Worm (Caenorhabditis elegans) whole organism, L4 larva: ENCODE measurements around the gene arl-5.

Experiments used
- F26F4.8 ChIP-seq: fragments of 200-800 bp; sonication (Bioruptor generic); conservative IDR thresholded peaks from 2 replicates; pipeline ENCODE4 v1.3.6; 2022; ENCODE audit warnings: missing genetic modification characterization, missing compliant biosample characterization
- F37D6.2 ChIP-seq: sonication (generic microtip); optimal IDR thresholded peaks from 2 replicates; lab custom pipeline; 2016; ENCODE audit warnings: mild to moderate bottlenecking, missing genetic modification characterization, missing compliant biosample characterization
- F44E2.7 ChIP-seq: fragments of 200-800 bp; sonication (Bioruptor generic); IDR thresholded peaks from 2 replicates; pipeline ENCODE4 v2.1.2; 2022; ENCODE audit warnings: missing genetic modification characterization, missing compliant biosample characterization
- T20F7.1 ChIP-seq: fragments of 200-800 bp; sonication (Bioruptor generic); optimal IDR thresholded peaks from 2 replicates; lab custom pipeline; 2018; ENCODE audit warnings: mild to moderate bottlenecking, missing genetic modification characterization, missing compliant biosample characterization
- Y75B8A.6 ChIP-seq: fragments of 200-800 bp; sonication (Bioruptor generic); IDR thresholded peaks from 2 replicates; pipeline ENCODE4 v1.3.6; 2022; ENCODE audit warnings: missing genetic modification reagents, missing genetic modification characterization, missing compliant biosample characterization
- ZK337.2 ChIP-seq: fragments of 200-800 bp; sonication (Bioruptor generic); IDR thresholded peaks from 2 replicates; pipeline ENCODE4 v1.3.6; 2022; ENCODE audit warnings: missing genetic modification reagents, missing genetic modification characterization, missing compliant biosample characterization
- aha-1 ChIP-seq: fragments of 150-350 bp; peaks from one replicate; lab custom pipeline; 2014; ENCODE audit warnings: missing biosample characterization, missing genetic modification characterization
- ceh-20 ChIP-seq: fragments of 200-800 bp; sonication (Bioruptor generic); IDR thresholded peaks from 2 replicates; pipeline ENCODE4 v1.3.6; 2022; ENCODE audit warnings: missing genetic modification reagents, missing genetic modification characterization, missing compliant biosample characterization
- ceh-28 ChIP-seq: fragments of 150-350 bp; optimal IDR thresholded peaks from 2 replicates; lab custom pipeline; 2014; ENCODE audit warnings: missing biosample characterization, missing genetic modification reagents, missing genetic modification characterization
- ceh-32 ChIP-seq: sonication (generic microtip); optimal IDR thresholded peaks from 2 replicates; lab custom pipeline; 2016; ENCODE audit warnings: mild to moderate bottlenecking, missing genetic modification characterization, missing compliant biosample characterization; ENCODE audit not compliant: poor library complexity
- cey-2 ChIP-seq: sonication (generic microtip); optimal IDR thresholded peaks from 3 replicates; lab custom pipeline; 2017; ENCODE audit warnings: missing genetic modification characterization, mild to moderate bottlenecking, missing compliant biosample characterization, antibody characterized with exemption, borderline replicate concordance; ENCODE audit not compliant: insufficient read depth
- daf-12 ChIP-seq: fragments of 150-350 bp; optimal IDR thresholded peaks from 2 replicates; lab custom pipeline; 2014; ENCODE audit warnings: missing biosample characterization, missing genetic modification reagents, missing genetic modification characterization
- daf-16 ChIP-seq, 3 experiments: sonication (generic microtip); optimal IDR thresholded peaks; 2 replicates each; lab custom pipeline; 2016 to 2017; ENCODE audit warnings: missing genetic modification characterization in 3 of 3, missing genetic modification reagents in 3 of 3, mild to moderate bottlenecking in 2 of 3, missing compliant biosample characterization in 2 of 3, missing biosample characterization in 1 of 3, moderate library complexity in 1 of 3
- dpl-1 ChIP-seq: fragments of 150-350 bp; optimal IDR thresholded peaks from 2 replicates; lab custom pipeline; 2014; ENCODE audit warnings: missing biosample characterization, missing genetic modification reagents, missing genetic modification characterization
- fkh-10 ChIP-seq: fragments of 150-350 bp; optimal IDR thresholded peaks from 2 replicates; lab custom pipeline; 2014; ENCODE audit warnings: missing biosample characterization, missing genetic modification reagents, missing genetic modification characterization
- hif-1 ChIP-seq, 2 experiments: sonication (generic microtip); optimal IDR thresholded peaks; 2 replicates each; lab custom pipeline; 2016 to 2017; ENCODE audit warnings: missing compliant biosample characterization in 2 of 2, missing genetic modification characterization in 2 of 2, missing genetic modification reagents in 2 of 2, missing genotype in 2 of 2, mild to moderate bottlenecking in 1 of 2
- hmg-1.1 ChIP-seq: fragments of 200-800 bp; sonication (Bioruptor generic); IDR thresholded peaks from 2 replicates; pipeline ENCODE4 v1.3.6; 2022; ENCODE audit warnings: missing genetic modification reagents, missing genetic modification characterization, missing compliant biosample characterization
- lim-7 ChIP-seq: fragments of 200-800 bp; sonication (Bioruptor generic); IDR thresholded peaks from 2 replicates; pipeline ENCODE4 v1.3.6; 2022; ENCODE audit warnings: missing genetic modification characterization, missing compliant biosample characterization
- lin-13 ChIP-seq: fragments of 150-350 bp; optimal IDR thresholded peaks from 2 replicates; lab custom pipeline; 2014; ENCODE audit warnings: missing biosample characterization, missing genetic modification reagents, missing genetic modification characterization
- lin-38 ChIP-seq: fragments of 200-800 bp; sonication (Bioruptor generic); IDR thresholded peaks from 2 replicates; pipeline ENCODE4 v1.3.6; 2022; ENCODE audit warnings: missing genetic modification reagents, missing genetic modification characterization, missing compliant biosample characterization
- lsy-2 ChIP-seq, 2 experiments: fragments of 150-350 bp in 1 of 2; sonication (generic microtip) in 1 of 2; optimal IDR thresholded peaks; 2 replicates each; lab custom pipeline; 2014 to 2017; ENCODE audit warnings: missing biosample characterization in 2 of 2, missing genetic modification characterization in 2 of 2
- madf-5 ChIP-seq, 2 experiments: fragments of 200-800 bp; sonication (Bioruptor generic); IDR thresholded peaks; 2 replicates each; pipeline ENCODE4 v1.3.6; 2022; ENCODE audit warnings: missing compliant biosample characterization in 2 of 2, missing genetic modification characterization in 2 of 2
- madf-9 ChIP-seq: fragments of 200-800 bp; sonication (Bioruptor generic); conservative IDR thresholded peaks from 2 replicates; pipeline ENCODE4 v1.3.6; 2022; ENCODE audit warnings: missing genetic modification reagents, missing genetic modification characterization, missing compliant biosample characterization
- mes-2 ChIP-seq: sonication (generic microtip); optimal IDR thresholded peaks from 2 replicates; lab custom pipeline; 2016; ENCODE audit warnings: missing genotype, mild to moderate bottlenecking, missing genetic modification characterization, missing compliant biosample characterization; ENCODE audit not compliant: poor library complexity, severe bottlenecking
- nhr-237 ChIP-seq: sonication (generic microtip); optimal IDR thresholded peaks from 2 replicates; lab custom pipeline; 2017; ENCODE audit warnings: missing biosample characterization, missing genetic modification characterization
- nhr-48 ChIP-seq: sonication (generic microtip); optimal IDR thresholded peaks from 2 replicates; lab custom pipeline; 2016; ENCODE audit warnings: mild to moderate bottlenecking, missing genetic modification characterization, missing compliant biosample characterization
- pha-4 ChIP-seq, 2 experiments: fragments of 150-350 bp in 1 of 2; fragments of 200-800 bp in 1 of 2; sonication (Bioruptor generic) in 1 of 2; IDR thresholded peaks in 1 of 2; optimal IDR thresholded peaks in 1 of 2; 2 replicates each; pipeline versions ENCODE4 v1.3.6 to Lab custom; 2014 to 2022; ENCODE audit warnings: missing genetic modification characterization in 2 of 2, missing genetic modification reagents in 2 of 2, missing biosample characterization in 1 of 2, missing compliant biosample characterization in 1 of 2
- pqm-1 ChIP-seq: sonication (generic microtip); optimal IDR thresholded peaks from 2 replicates; lab custom pipeline; 2017; ENCODE audit warnings: missing biosample characterization, missing genetic modification characterization
- sdz-12 ChIP-seq: fragments of 200-800 bp; sonication (Bioruptor generic); optimal IDR thresholded peaks from 2 replicates; lab custom pipeline; 2018; ENCODE audit warnings: mild to moderate bottlenecking, missing genetic modification characterization, missing compliant biosample characterization
- skn-1 ChIP-seq: fragments of 150-350 bp; optimal IDR thresholded peaks from 2 replicates; lab custom pipeline; 2014; ENCODE audit warnings: missing biosample characterization, missing genetic modification characterization
- snpc-1.2 ChIP-seq: fragments of 200-800 bp; sonication (Bioruptor generic); IDR thresholded peaks from 2 replicates; pipeline ENCODE4 v1.3.6; 2022; ENCODE audit warnings: missing genetic modification reagents, missing genetic modification characterization, missing compliant biosample characterization
- snpc-4 ChIP-seq: fragments of 150-350 bp; optimal IDR thresholded peaks from 2 replicates; lab custom pipeline; 2014; ENCODE audit warnings: missing biosample characterization, missing genetic modification characterization
- spr-3 ChIP-seq: fragments of 200-800 bp; sonication (Bioruptor generic); optimal IDR thresholded peaks from 2 replicates; lab custom pipeline; 2018; ENCODE audit warnings: mild to moderate bottlenecking, missing genetic modification characterization, missing compliant biosample characterization
- tra-1 ChIP-seq: fragments of 200-800 bp; sonication (Bioruptor generic); IDR thresholded peaks from 2 replicates; pipeline ENCODE4 v1.3.6; 2022; ENCODE audit warnings: missing genetic modification reagents, missing genetic modification characterization, missing compliant biosample characterization
- unc-39 ChIP-seq: sonication (generic microtip); optimal IDR thresholded peaks from 2 replicates; lab custom pipeline; 2017; ENCODE audit warnings: missing biosample characterization, missing genetic modification characterization
- unc-62 ChIP-seq, 3 experiments: fragments of 150-350 bp in 1 of 3; sonication (generic microtip); optimal IDR thresholded peaks in 2 of 3; peaks in 1 of 3; 1 replicate in 1 of 3; 2 replicates in 2 of 3; lab custom pipeline; 2014 to 2017; ENCODE audit warnings: missing biosample characterization in 3 of 3, missing genetic modification characterization in 3 of 3, missing genetic modification reagents in 3 of 3, missing genotype in 1 of 3
- zag-1 ChIP-seq: fragments of 150-350 bp; optimal IDR thresholded peaks from 2 replicates; lab custom pipeline; 2014; ENCODE audit warnings: missing biosample characterization, missing genetic modification characterization
- zip-11 ChIP-seq: fragments of 200-800 bp; sonication (Bioruptor generic); IDR thresholded peaks from 2 replicates; pipeline ENCODE4 v1.3.6; 2022; ENCODE audit warnings: missing genetic modification characterization, missing compliant biosample characterization
- ztf-11 ChIP-seq: fragments of 150-350 bp; optimal IDR thresholded peaks from 2 replicates; lab custom pipeline; 2014; ENCODE audit warnings: missing biosample characterization, missing genetic modification characterization

Gene arl-5

DNA sequence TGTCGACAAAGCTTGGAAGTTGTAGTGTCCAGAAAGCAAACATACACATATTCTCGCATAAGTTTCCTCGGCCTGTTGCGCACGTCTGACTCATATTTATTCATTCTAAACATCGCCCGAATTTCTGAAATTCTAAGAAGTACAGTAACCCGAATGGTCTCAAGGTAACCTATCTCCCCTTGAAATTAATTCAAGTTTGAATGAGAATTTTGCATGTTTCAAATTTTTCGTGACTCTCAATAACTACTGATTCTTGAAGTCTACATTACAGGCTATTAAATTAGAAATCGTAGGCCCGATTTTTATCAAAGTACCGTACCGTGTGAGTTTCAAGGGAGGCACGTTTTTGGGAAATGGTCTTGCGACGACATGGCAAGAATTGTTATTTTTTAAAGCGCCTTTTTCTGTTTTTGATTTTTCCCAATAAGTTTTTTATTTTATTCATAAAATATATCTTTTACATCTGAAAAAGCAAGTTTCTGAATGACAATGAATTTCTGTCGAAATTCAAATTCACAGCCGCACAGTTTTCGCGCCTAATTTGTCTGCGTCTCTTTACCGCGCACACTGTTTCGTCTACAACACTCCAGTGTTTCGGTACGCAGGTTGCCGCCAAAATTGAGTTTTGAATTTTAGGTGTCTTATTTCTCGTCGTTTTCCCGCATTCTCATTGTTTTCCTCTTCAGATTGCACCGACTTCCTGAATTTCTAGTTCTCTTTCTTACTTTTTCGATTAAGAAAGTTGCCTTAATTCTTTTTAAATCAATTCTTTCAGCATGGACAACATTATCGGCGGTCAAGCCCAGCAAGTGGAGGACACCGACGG lies 29.2 kb upstream of the arl-5 start, which contains the start of the genes R10E11.9 and mcm-6 (continued):
- TF ChIP-seq tra-1 (no peak), unc-39 (tag; lab: Kevin White, UChicago) (no peak), pha-4 (GFP tag; IDR thresholded peaks at IDR 0.05; lab: Robert Waterston, UW) (no peak), pha-4 (tag; optimal IDR thresholded peaks at IDR 0.05; lab: Kevin White, UChicago) (no peak)

DNA sequence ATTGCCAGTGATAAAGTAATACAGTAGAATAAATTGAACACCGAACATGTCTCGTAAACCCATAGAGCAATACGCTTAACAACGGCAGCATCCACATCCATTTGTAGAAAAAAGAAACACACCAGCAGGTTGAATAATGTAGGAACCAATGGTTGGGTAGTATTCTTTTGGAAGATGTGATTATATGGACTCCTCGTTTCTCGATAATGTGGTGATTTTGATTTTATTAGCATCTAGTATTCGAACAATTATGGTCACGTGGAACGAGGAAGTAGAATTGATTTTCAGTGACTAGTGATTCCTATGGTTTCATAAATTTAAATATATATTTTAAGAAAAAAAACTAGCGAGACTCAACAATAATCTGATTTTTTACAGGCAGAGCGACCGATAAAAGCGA lies 26.6 kb upstream of the arl-5 start, which contains the start of gene srxa-10:
Gene srxa-10 (minus strand): TSS at position 101 of the 400 bp plus-strand sequence.
- no peak for TF ChIP-seq ZK337.2 (GFP tag; lab: Robert Waterston, UW)
- no peak for TF ChIP-seq ceh-32 (tag; lab: Kevin White, UChicago)
- TF ChIP-seq daf-12, result no peak
- no peak for TF ChIP-seq lim-7 (GFP tag; lab: Robert Waterston, UW)

DNA sequence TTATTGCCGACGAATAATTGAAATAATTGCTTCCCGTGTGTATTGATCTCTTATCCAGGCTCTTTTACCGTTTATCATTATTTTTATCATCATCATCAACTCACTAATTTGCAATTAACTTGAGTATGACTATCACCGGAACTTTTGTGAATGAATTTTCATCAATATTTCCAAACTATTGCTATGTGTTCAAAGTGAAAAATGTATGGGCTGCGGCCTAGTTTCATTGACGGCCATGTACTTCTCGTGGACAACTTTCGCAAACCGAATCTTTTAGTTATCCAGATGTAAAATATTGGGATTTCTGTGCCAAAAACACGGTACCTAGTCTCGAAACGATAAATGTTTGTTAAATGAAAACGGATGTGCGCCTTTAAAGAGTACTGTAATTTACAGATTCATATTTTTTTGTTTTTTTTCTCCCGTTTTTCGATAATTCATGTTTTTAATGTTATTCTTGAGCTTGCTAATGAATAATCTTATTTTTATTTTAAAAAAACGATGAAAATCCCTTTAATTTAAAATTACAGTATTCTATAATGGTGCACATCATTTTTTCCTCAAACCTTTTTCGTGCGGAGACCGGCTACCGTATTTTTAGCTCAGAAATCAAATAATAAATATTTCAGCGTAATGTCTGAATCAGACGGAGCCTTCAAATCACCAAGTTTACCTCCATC lies 24.4 kb upstream of the arl-5 start, which contains the start of gene ZK632.2:
Gene ZK632.2 (plus strand): TSS at position 630 of the 680 bp plus-strand sequence.
- TF ChIP-seq lsy-2 (tag; optimal IDR thresholded peaks at IDR 0.05; lab: Kevin White, UChicago) (peak in 1 of 2 experiments; percentile 56), zip-11 (GFP tag; lab: Robert Waterston, UW) (no peak), nhr-237 (tag; lab: Kevin White, UChicago) (no peak), unc-62 (GFP tag; optimal IDR thresholded peaks at IDR 0.05 in 1 of 2; lab: Kevin White, UChicago) (no peak), unc-62 (tag; optimal IDR thresholded peaks at IDR 0.05; lab: Kevin White, UChicago) (no peak), F37D6.2 (tag; lab: Kevin White, UChicago) (no peak), mes-2 (tag; lab: Kevin White, UChicago) (peak; percentile 89), T20F7.1 (no peak), unc-39 (tag; lab: Kevin White, UChicago) (no peak), ceh-32 (tag; lab: Kevin White, UChicago) (no peak), F26F4.8 (no peak), ceh-28 (tag; lab: Kevin White, UChicago) (no peak), madf-9 (GFP tag; lab: Robert Waterston, UW) (no peak), fkh-10 (GFP tag; lab: Kevin White, UChicago) (no peak), sdz-12 (GFP tag; lab: Kevin White, UChicago) (no peak), F44E2.7 (GFP tag; lab: Robert Waterston, UW) (no peak), hmg-1.1 (GFP tag; lab: Robert Waterston, UW) (0 out of 2 replicates have a peak, but pooled peaks have one; percentile 8), cey-2 (tag; lab: Kevin White, UChicago) (no peak), daf-16 (GFP tag; optimal IDR thresholded peaks at IDR 0.05; lab: Kevin White, UChicago) (no peak), daf-16 (tag; optimal IDR thresholded peaks at IDR 0.05; lab: Kevin White, UChicago) (peak; percentile 10), zag-1 (tag; lab: Kevin White, UChicago) (no peak), snpc-4 (tag; lab: Kevin White, UChicago) (no peak), Y75B8A.6 (GFP tag; lab: Robert Waterston, UW) (no peak), madf-5 (GFP tag; IDR thresholded peaks at IDR 0.05; lab: Robert Waterston, UW) (no peak), ceh-20 (GFP tag; lab: Robert Waterston, UW) (no peak), ztf-11 (tag; lab: Kevin White, UChicago) (no peak), pqm-1 (tag; lab: Kevin White, UChicago) (no peak), spr-3 (no peak), snpc-1.2 (no peak), skn-1 (no peak), aha-1 (tag; lab: Kevin White, UChicago) (peak; percentile 68), lin-13 (GFP tag; lab: Kevin White, UChicago) (no peak), nhr-48 (tag; lab: Kevin White, UChicago) (no peak), lim-7 (GFP tag; lab: Robert Waterston, UW) (no peak), hif-1 (tag; optimal IDR thresholded peaks at IDR 0.05; lab: Kevin White, UChicago) (no peak), lin-38 (GFP tag; lab: Robert Waterston, UW) (peak; percentile 26), dpl-1 (no peak)
